Worm (Caenorhabditis elegans): ENCODE measurements around the gene R53.8.

The R53.8 gene

DNA sequence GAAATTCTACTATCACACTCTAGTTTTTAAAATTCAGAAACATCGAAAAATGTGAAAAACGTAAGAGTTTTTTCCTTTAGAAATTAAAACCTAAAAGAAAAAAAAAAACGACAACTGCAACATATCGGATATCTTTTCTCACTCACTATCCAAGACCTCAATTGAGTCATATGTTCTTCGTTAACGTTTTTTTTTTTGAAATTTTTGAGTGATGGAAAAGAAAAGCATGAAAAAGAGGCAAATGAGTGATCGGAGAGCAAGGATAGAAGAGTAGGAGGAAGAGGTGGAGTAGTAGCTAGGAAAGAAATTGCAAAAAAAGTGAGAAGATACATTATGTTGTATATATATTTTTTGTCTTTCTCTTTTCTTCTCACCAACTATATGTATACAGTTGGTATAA, 13.0 kb downstream of the R53.8 start:
- TF ChIP-seq hif-1 (tag; optimal IDR thresholded peaks at IDR 0.05) = peak in 1 of 2 experiments; percentile 4
- no peak for TF ChIP-seq aly-2 (tag; optimal IDR thresholded peaks at IDR 0.05)
- no peak for TF ChIP-seq ztf-11 (tag; optimal IDR thresholded peaks at IDR 0.05)
- TF ChIP-seq nhr-11 (tag; optimal IDR thresholded peaks at IDR 0.05) = peak; percentile 6
- TF ChIP-seq Y5F2A.4 (GFP tag; optimal IDR thresholded peaks at IDR 0.05) = no peak
- TF ChIP-seq rbr-2 (tag; optimal IDR thresholded peaks at IDR 0.05) = no peak
- no peak for TF ChIP-seq saeg-2 (GFP tag; IDR thresholded peaks at IDR 0.05)
- peak; percentile 17 for TF ChIP-seq hlh-11 (tag; optimal IDR thresholded peaks at IDR 0.05)
- TF ChIP-seq nhr-76 (tag; optimal IDR thresholded peaks at IDR 0.05) = no peak
- no peak for TF ChIP-seq zfp-3 (GFP tag; conservative IDR thresholded peaks at IDR 0.05)
- TF ChIP-seq ZK546.5 (tag; optimal IDR thresholded peaks at IDR 0.05) = no peak
- no peak for TF ChIP-seq Y75B8A.6 (GFP tag; IDR thresholded peaks at IDR 0.05)
- no peak for TF ChIP-seq daf-19 (GFP tag; conservative IDR thresholded peaks at IDR 0.05)
- TF ChIP-seq unc-39 (tag; optimal IDR thresholded peaks at IDR 0.05) = no peak
- no peak for TF ChIP-seq unc-130 (GFP tag; optimal IDR thresholded peaks at IDR 0.05)

DNA sequence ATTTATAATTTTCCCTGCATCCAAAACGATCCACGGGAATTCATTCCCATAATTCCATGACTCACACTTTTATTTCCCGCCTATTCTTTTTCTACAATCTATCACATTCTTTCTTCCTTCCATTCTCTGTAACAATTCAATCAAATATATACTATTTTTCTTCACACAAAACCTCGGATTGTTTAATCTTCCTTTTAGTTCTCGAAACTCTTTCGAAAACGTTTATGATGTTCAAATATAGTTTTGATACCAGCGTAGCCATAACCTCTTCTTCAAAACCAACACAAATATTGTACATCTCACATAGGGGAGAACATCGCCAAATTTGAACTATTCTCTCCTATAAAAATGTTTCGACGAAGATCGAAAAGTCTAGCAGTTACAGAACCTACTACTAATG, 14.3 kb downstream of the R53.8 start, which contains the start of gene lec-3:
Gene lec-3, plus strand, starts transcription at position 301 of the 400 bp plus-strand sequence.
- TF ChIP-seq dve-1 (tag; optimal IDR thresholded peaks at IDR 0.05; ENCODE audit: insufficient read depth) (peak; percentile 11), hlh-30 (tag; optimal IDR thresholded peaks at IDR 0.05; ENCODE audit: insufficient read depth) (no peak)

DNA sequence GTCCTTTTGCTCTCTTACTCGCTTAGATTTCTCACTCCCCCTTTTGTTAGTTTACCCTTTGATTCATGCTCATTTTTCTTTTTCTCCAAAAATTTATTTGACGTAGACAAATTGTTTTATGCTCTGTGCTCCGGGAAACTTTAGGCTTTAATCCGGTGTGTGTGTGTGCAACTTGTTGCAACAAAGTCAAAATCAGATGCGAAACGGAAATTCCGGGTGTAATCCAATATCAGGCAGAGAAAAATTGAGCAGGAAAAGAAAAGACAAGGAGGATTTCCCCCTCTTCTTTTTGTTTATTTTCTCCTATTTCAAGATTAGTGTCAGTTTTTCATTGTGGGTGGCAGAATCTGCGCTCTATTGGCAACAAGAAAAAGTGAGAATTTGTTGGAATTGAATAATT, 16.0 kb downstream of the R53.8 start:
- TF ChIP-seq fkh-10 (GFP tag; optimal IDR thresholded peaks at IDR 0.05) (peak; percentile 7), daf-19 (GFP tag; conservative IDR thresholded peaks at IDR 0.05) (no peak)

DNA sequence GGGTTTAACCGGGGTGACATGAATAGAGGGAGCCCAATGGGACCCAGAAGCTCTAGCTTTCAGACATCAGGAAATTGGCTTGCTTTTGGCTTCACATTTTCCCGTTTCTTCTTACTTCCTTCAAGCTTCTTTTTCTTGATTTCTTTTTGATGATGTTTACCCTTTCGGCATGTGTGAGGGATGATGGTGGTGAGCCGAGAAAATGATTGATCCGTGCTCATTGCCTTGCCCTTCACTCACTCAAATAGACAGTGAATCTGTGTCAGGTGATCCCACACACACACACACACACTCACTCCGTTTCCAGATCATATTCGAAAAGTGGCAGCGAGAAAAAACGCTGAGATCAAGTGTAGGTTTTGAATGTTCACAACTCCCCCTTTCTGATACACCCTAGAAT, 18.2 kb downstream of the R53.8 start:
- TF ChIP-seq ceh-20 (GFP tag; IDR thresholded peaks at IDR 0.05) (peak; percentile 14; the same call in 1 of the 2 replicates), spr-1 (tag; optimal IDR thresholded peaks at IDR 0.05) (no peak), ces-1 (GFP tag; optimal IDR thresholded peaks at IDR 0.05) (no peak), aha-1 (tag) (no peak), cey-2 (tag; optimal IDR thresholded peaks at IDR 0.05; ENCODE audit: borderline replicate concordance, insufficient read depth) (no peak), F26F4.8 (GFP tag; conservative IDR thresholded peaks at IDR 0.05) (no peak), unc-62 (GFP tag; optimal IDR thresholded peaks at IDR 0.05 in 1 of 2) (peak in 1 of 2 experiments; percentile 91), unc-62 (tag; optimal IDR thresholded peaks at IDR 0.05) (no peak), Y48G9A.11 (GFP tag; IDR thresholded peaks at IDR 0.05) (no peak), nhr-11 (tag; optimal IDR thresholded peaks at IDR 0.05) (peak; percentile 39), ceh-44 (GFP tag; IDR thresholded peaks at IDR 0.05) (no peak), lin-13 (GFP tag; optimal IDR thresholded peaks at IDR 0.05) (no peak), ZK546.5 (tag; optimal IDR thresholded peaks at IDR 0.05) (no peak), rbr-2 (tag; optimal IDR thresholded peaks at IDR 0.05) (no peak)

DNA sequence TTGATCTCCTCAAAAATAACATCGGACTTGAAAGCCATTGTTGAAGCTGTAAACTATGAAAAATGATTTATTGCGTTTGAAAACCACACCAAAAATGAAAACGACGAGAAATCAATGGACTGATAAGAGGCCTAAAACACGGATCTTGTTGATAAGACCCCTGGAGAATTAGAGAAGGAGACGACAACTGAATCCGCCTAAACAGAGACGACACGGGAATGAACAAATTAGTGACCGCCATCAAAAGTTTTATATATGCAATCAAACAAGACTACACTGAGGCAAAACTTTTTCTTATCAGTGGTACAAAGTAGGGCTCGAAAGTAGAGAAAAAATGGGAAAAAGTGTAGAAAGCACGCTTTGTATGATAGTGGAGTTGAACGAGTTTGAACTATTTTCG, 24.6 kb downstream of the R53.8 start, which contains the start of gene nlt-1:
Gene nlt-1, minus strand, starts transcription at position 78 of the 400 bp plus-strand sequence.
- peak; percentile 93 for TF ChIP-seq nhr-77 (tag; optimal IDR thresholded peaks at IDR 0.05)
- TF ChIP-seq dmd-6 (GFP tag; IDR thresholded peaks at IDR 0.05) = peak; percentile 91
- TF ChIP-seq hlh-11 (tag; optimal IDR thresholded peaks at IDR 0.05) = peak; percentile 86
- peak; percentile 13 for TF ChIP-seq mes-2 (tag; optimal IDR thresholded peaks at IDR 0.05; ENCODE audit: poor library complexity, severe bottlenecking)
- peak; percentile 44 for TF ChIP-seq mep-1 (tag; optimal IDR thresholded peaks at IDR 0.05)
- TF ChIP-seq nhr-111 (GFP tag; optimal IDR thresholded peaks at IDR 0.05) = no peak
- TF ChIP-seq ceh-20 (GFP tag; IDR thresholded peaks at IDR 0.05) = peak; percentile 92
- TF ChIP-seq nhr-25 (tag; optimal IDR thresholded peaks at IDR 0.05; ENCODE audit: borderline replicate concordance, insufficient read depth) = no peak
- TF ChIP-seq nhr-28 (tag; optimal IDR thresholded peaks at IDR 0.05) = peak; percentile 96
- peak; percentile 55 for TF ChIP-seq nhr-102 (tag; optimal IDR thresholded peaks at IDR 0.05)
- peak; percentile 57 for TF ChIP-seq nhr-10 (tag; optimal IDR thresholded peaks at IDR 0.05)
- TF ChIP-seq php-3 (GFP tag; IDR thresholded peaks at IDR 0.05) = peak; percentile 98
- peak in 1 of 2 experiments; percentile 55 for TF ChIP-seq mdl-1 (tag; optimal IDR thresholded peaks at IDR 0.05)
- TF ChIP-seq ztf-11 (tag; optimal IDR thresholded peaks at IDR 0.05) = no peak
- peak; percentile 43 for TF ChIP-seq T20F7.1 (GFP tag; optimal IDR thresholded peaks at IDR 0.05)
- TF ChIP-seq nhr-237 (tag; optimal IDR thresholded peaks at IDR 0.05) = no peak
- TF ChIP-seq dmd-8 (GFP tag; IDR thresholded peaks at IDR 0.05) = no peak
- peak; percentile 81 for TF ChIP-seq dve-1 (tag; optimal IDR thresholded peaks at IDR 0.05; ENCODE audit: insufficient read depth)
- TF ChIP-seq daf-16 (GFP tag; optimal IDR thresholded peaks at IDR 0.05) = no peak
- TF ChIP-seq daf-16 (tag; optimal IDR thresholded peaks at IDR 0.05) = peak; percentile 89

Data from whole organism, L4 larva.